Fruit fly (Drosophila melanogaster): ENCODE measurements around the gene SAK.

The SAK gene

DNA sequence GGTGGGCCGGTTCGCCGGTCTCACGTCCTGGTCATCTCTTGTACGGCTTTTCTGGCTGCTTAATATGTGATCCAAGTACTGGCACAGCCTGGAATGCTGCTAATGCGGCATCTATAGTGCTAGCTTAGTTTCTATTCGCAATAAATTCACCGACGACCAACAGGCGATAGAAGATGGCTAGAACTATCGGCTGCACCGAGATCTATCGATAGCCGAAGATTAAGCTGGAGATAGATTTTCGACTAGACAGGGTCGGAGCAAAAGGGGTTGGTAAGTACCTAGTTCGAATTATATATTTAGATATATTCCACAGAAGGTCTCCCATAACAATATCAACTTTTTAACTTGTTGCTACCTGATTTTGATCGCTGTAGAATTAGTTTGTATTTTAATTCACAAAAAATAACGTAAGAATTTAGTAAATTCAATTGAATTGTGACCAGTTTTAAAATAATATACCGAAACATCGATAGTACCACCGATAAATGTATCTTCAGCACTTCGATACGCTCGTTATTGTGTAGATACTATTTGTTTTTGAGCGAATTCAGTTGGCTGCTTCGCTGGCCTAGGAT is 8.2 kb downstream of the SAK start, which contains the start of the genes Glg1 and M6 (continued):
- 0 out of 2 replicates have a peak, but pooled peaks have one; percentile 2 for TF ChIP-seq Rx (GFP tag; IDR thresholded peaks at IDR 0.05)
- TF ChIP-seq CG17829 (tag; optimal IDR thresholded peaks at IDR 0.05): peak; percentile 74
- TF ChIP-seq gcm2 (GFP tag; optimal IDR thresholded peaks at IDR 0.05): peak; percentile 13
- TF ChIP-seq CG2199 (GFP tag; IDR thresholded peaks at IDR 0.05): 0 out of 3 replicates have a peak, but pooled peaks have one; percentile 36
- TF ChIP-seq gfzf (GFP tag; optimal IDR thresholded peaks at IDR 0.05): peak; percentile 15
- TF ChIP-seq nom (GFP tag; optimal IDR thresholded peaks at IDR 0.05): no peak
- peak; percentile 5 for TF ChIP-seq NC2α (GFP tag; optimal IDR thresholded peaks at IDR 0.05)
- no peak for TF ChIP-seq eve (GFP tag; optimal IDR thresholded peaks at IDR 0.05)
- TF ChIP-seq NC2β (GFP tag; optimal IDR thresholded peaks at IDR 0.05): peak; percentile 45
- peak; percentile 61 for TF ChIP-seq Ptx1 (GFP tag; IDR thresholded peaks at IDR 0.05)
- TF ChIP-seq pnt (GFP tag; optimal IDR thresholded peaks at IDR 0.05): peak; percentile 37
- TF ChIP-seq slbo (GFP tag; IDR thresholded peaks at IDR 0.05): peak; percentile 85
- peak; percentile 50 for TF ChIP-seq CG16863 (GFP tag; optimal IDR thresholded peaks at IDR 0.05)
- TF ChIP-seq CG3065 (GFP tag; optimal IDR thresholded peaks at IDR 0.05): no peak
- TF ChIP-seq CG7357 (GFP tag; IDR thresholded peaks at IDR 0.05): peak; percentile 46; the same call in 1 of the 3 replicates
- peak; percentile 65 for TF ChIP-seq CG1603 (tag; optimal IDR thresholded peaks at IDR 0.05)
- no peak for TF ChIP-seq ken (GFP tag; IDR thresholded peaks at IDR 0.05)
- TF ChIP-seq Sox102F (GFP tag; optimal IDR thresholded peaks at IDR 0.05): peak; percentile 60
- peak; percentile 59 for TF ChIP-seq lbe (GFP tag; optimal IDR thresholded peaks at IDR 0.05)
- TF ChIP-seq slp2 (GFP tag; optimal IDR thresholded peaks at IDR 0.05): peak; percentile 2
- no peak for TF ChIP-seq CG2875 (GFP tag; optimal IDR thresholded peaks at IDR 0.05)
- no peak for TF ChIP-seq Oaz (GFP tag; IDR thresholded peaks at IDR 0.05)
- TF ChIP-seq bsh (GFP tag; optimal IDR thresholded peaks at IDR 0.05): peak in 1 of 2 experiments; percentile 49
- TF ChIP-seq Mes4 (GFP tag; optimal IDR thresholded peaks at IDR 0.05): no peak
- peak; percentile 42 for TF ChIP-seq HmgD (GFP tag; optimal IDR thresholded peaks at IDR 0.05)
- no peak for TF ChIP-seq Atf6 (GFP tag; IDR thresholded peaks at IDR 0.05)
- TF ChIP-seq fd96Cb (tag; optimal IDR thresholded peaks at IDR 0.05): peak; percentile 10
- TF ChIP-seq Adf1 (GFP tag; IDR thresholded peaks at IDR 0.05): peak; percentile 41; the same call in 1 of the 2 replicates
- peak; percentile 93 for TF ChIP-seq CG13287 (GFP tag; IDR thresholded peaks at IDR 0.05; ENCODE audit: partially characterized antibody)
- no peak for TF ChIP-seq CG12299 (tag; optimal IDR thresholded peaks at IDR 0.05)
- no peak for TF ChIP-seq Hr39 (optimal IDR thresholded peaks at IDR 0.05)
- peak; percentile 29 for TF ChIP-seq CG33213 (GFP tag; optimal IDR thresholded peaks at IDR 0.05)
- TF ChIP-seq salm (tag; optimal IDR thresholded peaks at IDR 0.05): no peak
- TF ChIP-seq dimm (GFP tag; IDR thresholded peaks at IDR 0.05): no peak
- peak; percentile 62 for TF ChIP-seq CG2202 (tag; optimal IDR thresholded peaks at IDR 0.05)
- TF ChIP-seq caup (GFP tag; optimal IDR thresholded peaks at IDR 0.05; ENCODE audit: severe bottlenecking): peak; percentile 40
- TF ChIP-seq Ets65A (GFP tag): peak; percentile 94
- no peak for TF ChIP-seq Optix (GFP tag; IDR thresholded peaks at IDR 0.05)
- no peak for TF ChIP-seq HLHmδ (GFP tag; optimal IDR thresholded peaks at IDR 0.05)
- no peak for TF ChIP-seq Trl (optimal IDR thresholded peaks at IDR 0.05)
- TF ChIP-seq Trl (GFP tag; optimal IDR thresholded peaks at IDR 0.05): peak; percentile 58
- TF ChIP-seq CG8359 (GFP tag; optimal IDR thresholded peaks at IDR 0.05; ENCODE audit: borderline replicate concordance): no peak
- peak; percentile 25 for TF ChIP-seq Mad (GFP tag; optimal IDR thresholded peaks at IDR 0.05)
- peak; percentile 52 for TF ChIP-seq tgo (GFP tag; IDR thresholded peaks at IDR 0.05)
- TF ChIP-seq D19A (tag; optimal IDR thresholded peaks at IDR 0.05): peak; percentile 51
- peak; percentile 44 for TF ChIP-seq CG13624 (GFP tag; optimal IDR thresholded peaks at IDR 0.05)
- no peak for TF ChIP-seq ash1 (GFP tag; optimal IDR thresholded peaks at IDR 0.05)
- TF ChIP-seq kay (GFP tag; optimal IDR thresholded peaks at IDR 0.05): peak; percentile 46
- no peak for TF ChIP-seq kah (GFP tag; optimal IDR thresholded peaks at IDR 0.05)
- TF ChIP-seq pros (GFP tag; optimal IDR thresholded peaks at IDR 0.05): no peak
- peak; percentile 72 for TF ChIP-seq CG7786 (GFP tag; optimal IDR thresholded peaks at IDR 0.05)

Data from whole organism, embryonic.